Fruit fly (Drosophila melanogaster) whole organism, embryonic: ENCODE measurements around the gene Zir.

Experiments used
- CG10543 ChIP-seq: fragments of 200-800 bp; sonication (Bioruptor generic); optimal IDR thresholded peaks from 3 replicates; lab custom pipeline; 2017; ENCODE audit warnings: missing biosample characterization, mild to moderate bottlenecking, missing genetic modification characterization, moderate library complexity
- CG10654 ChIP-seq: fragments of 200-800 bp; sonication (Bioruptor generic); optimal IDR thresholded peaks from 2 replicates; lab custom pipeline; 2016; ENCODE audit warnings: missing biosample characterization, missing genetic modification characterization
- CG16779 ChIP-seq: fragments of 200-800 bp; sonication (Bioruptor generic); IDR thresholded peaks from 2 replicates; pipeline ENCODE4 v1.3.6; 2022; ENCODE audit warnings: missing biosample characterization, missing genetic modification characterization
- Gug ChIP-seq: fragments of 200-800 bp; sonication (Bioruptor generic); IDR thresholded peaks from 4 replicates; pipeline ENCODE4 v1.3.6; 2022; ENCODE audit warnings: missing biosample characterization, missing genetic modification characterization
- hbn ChIP-seq: fragments of 200-800 bp; sonication (Bioruptor generic); IDR thresholded peaks from 2 replicates; pipeline ENCODE4 v1.3.6; 2022; ENCODE audit warnings: missing biosample characterization, missing genetic modification characterization; ENCODE audit not compliant: partially characterized antibody
- toy ChIP-seq: fragments of 200-800 bp; sonication (Bioruptor generic); IDR thresholded peaks from 2 replicates; pipeline ENCODE4 v1.3.6; 2022; ENCODE audit warnings: missing biosample characterization, missing genetic modification characterization

DNA sequence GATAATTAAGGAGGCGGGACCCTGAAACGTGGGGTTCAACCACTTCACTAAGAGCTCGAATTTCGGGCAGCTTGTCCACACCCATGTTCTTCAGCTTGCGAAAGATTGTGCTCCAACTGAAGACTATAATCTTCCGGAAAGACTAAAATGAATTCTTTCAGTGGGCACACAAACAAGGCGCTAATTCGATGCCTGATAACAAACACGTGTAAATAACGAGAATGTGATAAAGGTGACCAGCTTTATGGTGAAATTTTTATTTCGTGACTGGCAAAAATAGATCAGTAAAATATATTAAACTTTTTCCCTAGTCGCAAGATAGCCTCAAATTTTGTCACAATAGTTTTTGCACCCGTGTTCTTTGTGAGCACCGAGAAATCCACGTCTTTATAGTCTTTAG is 46.3 kb downstream of the Zir start, which contains the start of the genes CG31975 and ovm:
- TF ChIP-seq Gug, result no peak
- TF ChIP-seq hbn (GFP tag; lab: Robert Waterston, UW), result no peak
- TF ChIP-seq CG10654 (GFP tag; lab: Kevin White, UChicago), result no peak
- TF ChIP-seq toy (GFP tag; lab: Robert Waterston, UW), result no peak
- TF ChIP-seq CG16779 (GFP tag; lab: Robert Waterston, UW), result no peak
- TF ChIP-seq CG10543, result no peak
